Fruit fly (Drosophila melanogaster) S2 (cell line): Measurements from ENCODE around the gene CG31663.

ENCODE experiments used
- CG8478 ChIP-seq: fragments of >200 bp; optimal IDR thresholded peaks from 2 replicates; lab custom pipeline; 2018
- CTCF ChIP-seq, 2 experiments: fragments of >200 bp; optimal IDR thresholded peaks; 2 replicates each; lab custom pipeline; 2018

DNA sequence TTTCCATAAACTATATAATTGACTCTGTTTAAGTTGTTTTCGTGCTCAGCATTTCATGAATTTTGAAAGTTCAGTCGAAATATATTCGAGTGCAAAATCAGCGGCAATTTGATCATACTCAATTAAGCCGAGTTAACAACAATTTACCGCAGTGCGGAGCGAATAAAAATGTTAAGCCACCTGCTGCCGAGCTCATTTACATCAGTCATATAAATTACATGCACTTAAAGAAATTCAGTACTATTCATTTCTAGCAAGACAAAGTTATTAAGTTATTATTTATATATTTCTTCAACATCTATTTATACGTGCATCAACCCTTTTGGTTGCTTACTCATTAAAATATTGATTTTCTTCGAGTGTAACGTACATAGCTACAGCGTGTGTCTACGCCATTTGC lies 48.8 kb downstream of the CG31663 start, which contains the start of gene c-cup:
- TF ChIP-seq CG8478 (lab: Kevin White, UChicago): no peak
- no peak for TF ChIP-seq CTCF (optimal IDR thresholded peaks at IDR 0.05; lab: Kevin White, UChicago)
